Worm (Caenorhabditis elegans): ENCODE data around the gene B0393.4.

- TF ChIP-seq tbx-11 (GFP tag; IDR thresholded peaks at IDR 0.05) (no peak), tbx-37 (GFP tag; conservative IDR thresholded peaks at IDR 0.05) (no peak), pes-1 (GFP tag; IDR thresholded peaks at IDR 0.05) (no peak), B0310.2 (tag; optimal IDR thresholded peaks at IDR 0.05) (no peak), flt-1 (GFP tag; IDR thresholded peaks at IDR 0.05) (no peak), ama-1 (optimal IDR thresholded peaks at IDR 0.05) (no peak), sea-1 (GFP tag; conservative IDR thresholded peaks at IDR 0.05) (no peak), scrt-1 (GFP tag; IDR thresholded peaks at IDR 0.05) (no peak), hmbx-1 (tag; optimal IDR thresholded peaks at IDR 0.05) (no peak), tra-4 (tag; optimal IDR thresholded peaks at IDR 0.05) (no peak)
These were observed 47.8 kb upstream of the B0393.4 start, which contains the start of gene C38D4.7 for ce11 chrIII:4811195-4811594.

Data from whole organism, early embryonic.